Worm (Caenorhabditis elegans) whole organism, L4 larva: ENCODE data around the gene F54C8.6.
A peak's percentile ranks its signal among the peaks of the same experiment; 100 is the strongest.

Source experiments
- F49E8.2 ChIP-seq: sonication (generic microtip); optimal IDR thresholded peaks from 2 replicates; lab custom pipeline; 2016; ENCODE audit warnings: missing compliant biosample characterization, mild to moderate bottlenecking, missing genetic modification characterization, borderline replicate concordance
- T20F7.1 ChIP-seq: fragments of 200-800 bp; sonication (Bioruptor generic); optimal IDR thresholded peaks from 2 replicates; lab custom pipeline; 2018; ENCODE audit warnings: mild to moderate bottlenecking, missing genetic modification characterization, missing compliant biosample characterization
- Y75B8A.6 ChIP-seq: fragments of 200-800 bp; sonication (Bioruptor generic); IDR thresholded peaks from 2 replicates; pipeline ENCODE4 v1.3.6; 2022; ENCODE audit warnings: missing genetic modification reagents, missing genetic modification characterization, missing compliant biosample characterization
- aha-1 ChIP-seq: fragments of 150-350 bp; peaks from one replicate; lab custom pipeline; 2014; ENCODE audit warnings: missing biosample characterization, missing genetic modification characterization
- ama-1 ChIP-seq: fragments of 150-350 bp; optimal IDR thresholded peaks from 2 replicates; lab custom pipeline; 2014; ENCODE audit warnings: inconsistent platforms, mixed read lengths
- ceh-20 ChIP-seq: fragments of 200-800 bp; sonication (Bioruptor generic); IDR thresholded peaks from 2 replicates; pipeline ENCODE4 v1.3.6; 2022; ENCODE audit warnings: missing genetic modification reagents, missing genetic modification characterization, missing compliant biosample characterization
- ceh-28 ChIP-seq: fragments of 150-350 bp; optimal IDR thresholded peaks from 2 replicates; lab custom pipeline; 2014; ENCODE audit warnings: missing biosample characterization, missing genetic modification reagents, missing genetic modification characterization
- ceh-32 ChIP-seq: sonication (generic microtip); optimal IDR thresholded peaks from 2 replicates; lab custom pipeline; 2016; ENCODE audit warnings: mild to moderate bottlenecking, missing genetic modification characterization, missing compliant biosample characterization; ENCODE audit not compliant: poor library complexity
- ceh-44 ChIP-seq: fragments of 200-800 bp; sonication (Bioruptor generic); IDR thresholded peaks from 2 replicates; pipeline ENCODE4 v1.3.6; 2022; ENCODE audit warnings: missing genetic modification reagents, missing genetic modification characterization, missing compliant biosample characterization
- cey-2 ChIP-seq: sonication (generic microtip); optimal IDR thresholded peaks from 3 replicates; lab custom pipeline; 2017; ENCODE audit warnings: missing genetic modification characterization, mild to moderate bottlenecking, missing compliant biosample characterization, antibody characterized with exemption, borderline replicate concordance; ENCODE audit not compliant: insufficient read depth
- daf-16 ChIP-seq, 3 experiments: sonication (generic microtip); optimal IDR thresholded peaks; 2 replicates each; lab custom pipeline; 2016 to 2017; ENCODE audit warnings: missing genetic modification characterization in 3 of 3, missing genetic modification reagents in 3 of 3, mild to moderate bottlenecking in 2 of 3, missing compliant biosample characterization in 2 of 3, missing biosample characterization in 1 of 3, moderate library complexity in 1 of 3
- dmd-6 ChIP-seq: fragments of 200-800 bp; sonication (Bioruptor generic); IDR thresholded peaks from 2 replicates; pipeline ENCODE4 v1.3.6; 2022; ENCODE audit warnings: missing genetic modification reagents, missing genetic modification characterization, missing compliant biosample characterization
- duxl-1 ChIP-seq: sonication (generic microtip); optimal IDR thresholded peaks from 2 replicates; lab custom pipeline; 2016; ENCODE audit warnings: mild to moderate bottlenecking, missing genetic modification characterization, moderate library complexity, missing compliant biosample characterization; ENCODE audit not compliant: poor library complexity
- egl-27 ChIP-seq: sonication (generic microtip); optimal IDR thresholded peaks from 3 replicates; lab custom pipeline; 2017; ENCODE audit warnings: missing biosample characterization, missing genetic modification reagents, missing genetic modification characterization
- hlh-11 ChIP-seq: fragments of 200-800 bp; sonication (Bioruptor generic); optimal IDR thresholded peaks from 2 replicates; lab custom pipeline; 2018; ENCODE audit warnings: mild to moderate bottlenecking, missing genetic modification characterization, missing compliant biosample characterization
- hmg-1.1 ChIP-seq: fragments of 200-800 bp; sonication (Bioruptor generic); IDR thresholded peaks from 2 replicates; pipeline ENCODE4 v1.3.6; 2022; ENCODE audit warnings: missing genetic modification reagents, missing genetic modification characterization, missing compliant biosample characterization
- lin-1 ChIP-seq: fragments of 200-800 bp; sonication (Bioruptor generic); IDR thresholded peaks from 2 replicates; pipeline ENCODE4 v1.3.6; 2022; ENCODE audit warnings: missing genetic modification reagents, missing genetic modification characterization, missing compliant biosample characterization
- lin-15B ChIP-seq: fragments of 150-350 bp; sonication (generic microtip); optimal IDR thresholded peaks from 3 replicates; lab custom pipeline; 2014; ENCODE audit warnings: missing biosample characterization, missing genetic modification characterization
- lin-38 ChIP-seq: fragments of 200-800 bp; sonication (Bioruptor generic); IDR thresholded peaks from 2 replicates; pipeline ENCODE4 v1.3.6; 2022; ENCODE audit warnings: missing genetic modification reagents, missing genetic modification characterization, missing compliant biosample characterization
- lir-3 ChIP-seq: sonication (generic microtip); optimal IDR thresholded peaks from 2 replicates; lab custom pipeline; 2016; ENCODE audit warnings: mild to moderate bottlenecking, missing genetic modification characterization, missing compliant biosample characterization
- madf-5 ChIP-seq, 2 experiments: fragments of 200-800 bp; sonication (Bioruptor generic); IDR thresholded peaks; 2 replicates each; pipeline ENCODE4 v1.3.6; 2022; ENCODE audit warnings: missing compliant biosample characterization in 2 of 2, missing genetic modification characterization in 2 of 2
- mep-1 ChIP-seq: fragments of 150-350 bp; sonication (generic microtip); optimal IDR thresholded peaks from 3 replicates; lab custom pipeline; 2014; ENCODE audit warnings: missing biosample characterization, missing genetic modification characterization
- mxl-3 ChIP-seq: fragments of 200-800 bp; sonication (Bioruptor generic); optimal IDR thresholded peaks from 2 replicates; lab custom pipeline; 2018; ENCODE audit warnings: mild to moderate bottlenecking, missing genetic modification characterization, missing compliant biosample characterization
- nhr-11 ChIP-seq: fragments of 150-350 bp; optimal IDR thresholded peaks from 2 replicates; lab custom pipeline; 2014; ENCODE audit warnings: missing biosample characterization, missing genetic modification characterization
- nhr-111 ChIP-seq: fragments of 200-800 bp; sonication (Bioruptor generic); optimal IDR thresholded peaks from 2 replicates; lab custom pipeline; 2018; ENCODE audit warnings: mild to moderate bottlenecking, missing genetic modification characterization, missing compliant biosample characterization
- nhr-28 ChIP-seq: fragments of 150-350 bp; optimal IDR thresholded peaks from 2 replicates; lab custom pipeline; 2014; ENCODE audit warnings: missing biosample characterization, missing genetic modification characterization
- nhr-41 ChIP-seq: fragments of 200-800 bp; sonication (Bioruptor generic); IDR thresholded peaks from 2 replicates; pipeline ENCODE4 v1.3.6; 2022; ENCODE audit warnings: missing genetic modification reagents, missing genetic modification characterization, missing compliant biosample characterization
- nhr-48 ChIP-seq: sonication (generic microtip); optimal IDR thresholded peaks from 2 replicates; lab custom pipeline; 2016; ENCODE audit warnings: mild to moderate bottlenecking, missing genetic modification characterization, missing compliant biosample characterization
- nhr-77 ChIP-seq: fragments of 150-350 bp; optimal IDR thresholded peaks from 2 replicates; lab custom pipeline; 2014; ENCODE audit warnings: missing biosample characterization, missing genetic modification characterization
- pqm-1 ChIP-seq: sonication (generic microtip); optimal IDR thresholded peaks from 2 replicates; lab custom pipeline; 2017; ENCODE audit warnings: missing biosample characterization, missing genetic modification characterization
- rbr-2 ChIP-seq: sonication (generic microtip); optimal IDR thresholded peaks from 2 replicates; lab custom pipeline; 2016; ENCODE audit warnings: missing genotype, missing genetic modification characterization, missing compliant biosample characterization
- snpc-4 ChIP-seq: fragments of 150-350 bp; optimal IDR thresholded peaks from 2 replicates; lab custom pipeline; 2014; ENCODE audit warnings: missing biosample characterization, missing genetic modification characterization
- spr-1 ChIP-seq: sonication (generic microtip); optimal IDR thresholded peaks from 2 replicates; lab custom pipeline; 2016; ENCODE audit warnings: mild to moderate bottlenecking, missing genetic modification characterization, missing compliant biosample characterization
- tag-97 ChIP-seq: fragments of 200-800 bp; sonication (Bioruptor generic); IDR thresholded peaks from 2 replicates; pipeline ENCODE4 v1.3.6; 2022; ENCODE audit warnings: missing genetic modification characterization, missing compliant biosample characterization
- tra-1 ChIP-seq: fragments of 200-800 bp; sonication (Bioruptor generic); IDR thresholded peaks from 2 replicates; pipeline ENCODE4 v1.3.6; 2022; ENCODE audit warnings: missing genetic modification reagents, missing genetic modification characterization, missing compliant biosample characterization
- vab-7 ChIP-seq: fragments of 200-800 bp; sonication (Bioruptor generic); IDR thresholded peaks from 2 replicates; pipeline ENCODE4 v1.3.6; 2022; ENCODE audit warnings: missing genetic modification reagents, missing genetic modification characterization, missing compliant biosample characterization
- zip-11 ChIP-seq: fragments of 200-800 bp; sonication (Bioruptor generic); IDR thresholded peaks from 2 replicates; pipeline ENCODE4 v1.3.6; 2022; ENCODE audit warnings: missing genetic modification characterization, missing compliant biosample characterization
- zip-2 ChIP-seq: fragments of 150-350 bp; optimal IDR thresholded peaks from 2 replicates; lab custom pipeline; 2014; ENCODE audit warnings: missing biosample characterization, missing genetic modification characterization
- ztf-7 ChIP-seq: fragments of 150-350 bp; optimal IDR thresholded peaks from 2 replicates; lab custom pipeline; 2014; ENCODE audit warnings: missing biosample characterization, missing genetic modification characterization

The F54C8.6 gene

DNA sequence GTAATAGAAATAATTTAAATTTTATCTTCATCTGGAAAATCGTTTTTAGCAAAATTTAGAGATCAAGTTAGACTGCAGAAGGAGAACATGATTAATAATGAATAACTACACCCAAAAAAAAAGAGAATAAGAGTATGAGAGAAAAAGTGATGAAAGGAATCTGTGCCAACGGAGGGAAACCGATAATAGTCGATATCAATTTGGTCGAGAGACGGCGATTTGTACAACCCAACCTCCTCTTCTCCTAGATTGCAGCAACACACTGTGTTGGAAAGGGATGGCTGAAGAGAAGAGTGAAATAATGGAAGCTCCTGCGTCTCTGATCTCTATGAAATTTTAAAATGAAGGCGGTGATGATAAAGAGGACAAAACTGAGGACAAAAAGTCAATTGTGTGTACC is 24.8 kb upstream of the F54C8.6 start (continued):
- no peak for TF ChIP-seq zip-2 (tag; lab: Kevin White, UChicago)
- TF ChIP-seq spr-1 (tag; lab: Kevin White, UChicago), result no peak
- peak; percentile 37 for TF ChIP-seq mep-1
- TF ChIP-seq lin-38 (GFP tag; lab: Robert Waterston, UW), result no peak
- TF ChIP-seq zip-11, result no peak
- no peak for TF ChIP-seq lin-15B (tag; lab: Kevin White, UChicago)
- peak; percentile 40 for TF ChIP-seq nhr-48 (tag; lab: Kevin White, UChicago)
- no peak for TF ChIP-seq ztf-7
- TF ChIP-seq snpc-4 (tag; lab: Kevin White, UChicago), result no peak
- no peak for TF ChIP-seq vab-7
- TF ChIP-seq duxl-1, result peak; percentile 10
- TF ChIP-seq daf-16 (GFP tag; optimal IDR thresholded peaks at IDR 0.05; lab: Kevin White, UChicago), result no peak
- peak; percentile 2 for TF ChIP-seq daf-16 (tag; optimal IDR thresholded peaks at IDR 0.05; lab: Kevin White, UChicago)
- TF ChIP-seq nhr-41 (GFP tag; lab: Robert Waterston, UW), result no peak
- TF ChIP-seq dmd-6 (GFP tag; lab: Robert Waterston, UW), result peak; percentile 77
- peak; percentile 71 for TF ChIP-seq hlh-11 (tag; lab: Kevin White, UChicago)
- no peak for TF ChIP-seq hmg-1.1 (GFP tag; lab: Robert Waterston, UW)
- no peak for TF ChIP-seq ceh-44
- TF ChIP-seq nhr-11 (tag; lab: Kevin White, UChicago), result no peak
- no peak for TF ChIP-seq T20F7.1 (GFP tag; lab: Kevin White, UChicago)
- peak; percentile 89 for TF ChIP-seq pqm-1 (tag; lab: Kevin White, UChicago)
- TF ChIP-seq lir-3, result no peak
- TF ChIP-seq ceh-20 (GFP tag; lab: Robert Waterston, UW), result no peak
- no peak for TF ChIP-seq mxl-3
- TF ChIP-seq Y75B8A.6 (GFP tag; lab: Robert Waterston, UW), result no peak
- no peak for TF ChIP-seq ama-1
- no peak for TF ChIP-seq nhr-111 (GFP tag; lab: Kevin White, UChicago)
- no peak for TF ChIP-seq F49E8.2 (tag; lab: Kevin White, UChicago)
- TF ChIP-seq tra-1, result no peak
- no peak for TF ChIP-seq egl-27 (tag; lab: Kevin White, UChicago)
- TF ChIP-seq lin-1, result no peak
- TF ChIP-seq rbr-2 (tag; lab: Kevin White, UChicago), result no peak
- no peak for TF ChIP-seq cey-2
- no peak for TF ChIP-seq ceh-32 (tag; lab: Kevin White, UChicago)
- no peak for TF ChIP-seq tag-97
- TF ChIP-seq nhr-28 (tag; lab: Kevin White, UChicago), result peak; percentile 74

DNA sequence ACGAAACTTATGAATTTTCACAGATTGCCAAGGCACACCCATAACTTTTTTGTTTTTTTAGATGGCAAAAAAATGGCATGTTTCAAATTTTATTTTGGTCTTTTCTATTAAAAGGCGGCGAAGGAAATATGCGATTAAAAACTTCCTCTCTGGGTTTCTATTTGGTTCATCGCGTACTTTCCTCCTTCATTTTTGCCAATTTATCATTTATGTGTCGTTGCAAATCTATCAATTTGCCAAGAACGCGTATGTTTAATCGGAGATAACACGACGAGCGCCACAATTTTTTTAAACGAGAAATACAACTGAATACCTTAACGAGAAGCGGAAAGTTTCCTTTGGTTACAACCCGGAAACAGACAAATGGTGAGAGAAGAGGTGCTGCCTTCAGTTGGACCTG is 22.7 kb upstream of the F54C8.6 start:
- no peak for TF ChIP-seq madf-5 (GFP tag; IDR thresholded peaks at IDR 0.05; lab: Robert Waterston, UW)
- no peak for TF ChIP-seq tag-97
- no peak for TF ChIP-seq daf-16 (GFP tag; optimal IDR thresholded peaks at IDR 0.05; lab: Kevin White, UChicago)
- peak; percentile 29 for TF ChIP-seq daf-16 (tag; optimal IDR thresholded peaks at IDR 0.05; lab: Kevin White, UChicago)
- peak; percentile 64 for TF ChIP-seq pqm-1 (tag; lab: Kevin White, UChicago)
- TF ChIP-seq vab-7, result no peak
- peak; percentile 19; the same call in 1 of the 2 replicates for TF ChIP-seq dmd-6 (GFP tag; lab: Robert Waterston, UW)
- TF ChIP-seq ceh-28 (tag; lab: Kevin White, UChicago), result no peak

DNA sequence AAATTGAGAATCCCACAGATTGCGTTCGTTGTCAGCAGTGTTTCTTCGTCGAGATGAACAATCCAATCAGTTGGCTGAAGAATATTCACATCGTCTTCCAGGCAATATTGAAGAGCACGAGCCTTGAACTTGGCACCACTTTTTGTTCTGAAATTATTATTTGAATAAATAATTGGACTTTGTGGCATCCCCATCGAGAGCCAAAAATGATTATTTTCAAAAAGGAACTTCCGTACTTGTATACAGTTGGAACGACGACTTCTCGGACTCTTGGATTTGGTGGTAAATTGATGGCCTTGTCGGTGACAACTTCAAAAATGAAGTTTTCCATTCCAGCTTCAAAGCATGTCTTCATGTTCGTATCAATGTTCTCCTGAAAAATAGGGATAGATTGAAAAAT is 22.3 kb upstream of the F54C8.6 start:
- TF ChIP-seq ceh-20 (GFP tag; lab: Robert Waterston, UW) (no peak), nhr-77 (tag; lab: Kevin White, UChicago) (no peak), aha-1 (peak; percentile 92)
